Worm (Caenorhabditis elegans) whole organism, young adult: ENCODE data around the gene F14F7.4.

Source experiments
- B0336.3 ChIP-seq: fragments of 200-800 bp; sonication (Bioruptor generic); IDR thresholded peaks from 2 replicates; pipeline ENCODE4 v1.3.6; 2022; ENCODE audit warnings: missing genetic modification characterization, missing compliant biosample characterization
- ccch-3 ChIP-seq: fragments of 200-800 bp; sonication (Bioruptor generic); optimal IDR thresholded peaks from 2 replicates; lab custom pipeline; 2018; ENCODE audit warnings: mild to moderate bottlenecking, missing genetic modification characterization, missing compliant biosample characterization
- hrde-1 ChIP-seq: sonication (generic microtip); optimal IDR thresholded peaks from 2 replicates; lab custom pipeline; 2016; ENCODE audit warnings: missing genetic modification characterization, mild to moderate bottlenecking, missing compliant biosample characterization, moderate library complexity, missing genotype, missing genetic modification reagents, borderline replicate concordance
- madf-10 ChIP-seq: sonication (generic microtip); optimal IDR thresholded peaks from 2 replicates; lab custom pipeline; 2016; ENCODE audit warnings: mild to moderate bottlenecking, missing genetic modification characterization, missing compliant biosample characterization
- mxl-1 ChIP-seq: sonication (generic microtip); optimal IDR thresholded peaks from 2 replicates; lab custom pipeline; 2016; ENCODE audit warnings: missing genetic modification characterization, missing compliant biosample characterization
- nhr-90 ChIP-seq: sonication (generic microtip); optimal IDR thresholded peaks from 2 replicates; lab custom pipeline; 2016; ENCODE audit warnings: missing genotype, mild to moderate bottlenecking, missing genetic modification characterization, missing compliant biosample characterization
- pbrm-1 ChIP-seq: fragments of 200-800 bp; sonication (Bioruptor generic); IDR thresholded peaks from 2 replicates; pipeline ENCODE4 v1.3.6; 2022; ENCODE audit warnings: missing genetic modification reagents, missing genetic modification characterization, missing compliant biosample characterization
- pha-4 ChIP-seq: fragments of 150-350 bp; sonication (generic microtip); optimal IDR thresholded peaks from 2 replicates; lab custom pipeline; 2014; ENCODE audit warnings: missing biosample characterization, missing genetic modification reagents, missing genetic modification characterization
- sea-2 ChIP-seq: fragments of 200-800 bp; sonication (Bioruptor generic); IDR thresholded peaks from 2 replicates; pipeline ENCODE4 v1.3.6; 2022; ENCODE audit warnings: missing genetic modification characterization, missing compliant biosample characterization
- snpc-3.4 ChIP-seq: sonication (generic microtip); optimal IDR thresholded peaks from 2 replicates; lab custom pipeline; 2017; ENCODE audit warnings: missing genetic modification characterization, mild to moderate bottlenecking, missing compliant biosample characterization, antibody characterized with exemption, moderate library complexity, missing genotype, missing genetic modification reagents
- ztf-18 ChIP-seq: sonication (generic microtip); optimal IDR thresholded peaks from 2 replicates; lab custom pipeline; 2016; ENCODE audit warnings: missing genotype, mild to moderate bottlenecking, missing genetic modification characterization, missing compliant biosample characterization
- ztf-3 ChIP-seq: fragments of 200-800 bp; sonication (Bioruptor generic); optimal IDR thresholded peaks from 2 replicates; lab custom pipeline; 2018; ENCODE audit warnings: mild to moderate bottlenecking, missing genetic modification characterization, missing compliant biosample characterization

ce11 chrIII:13039739-13040138, 10.2 kb upstream of the F14F7.4 start, which contains the start of gene F54F12.2:
- TF ChIP-seq nhr-90: no peak
- TF ChIP-seq ztf-18: no peak
- no peak for TF ChIP-seq B0336.3
- TF ChIP-seq snpc-3.4 (tag; lab: Kevin White, UChicago): no peak
- no peak for TF ChIP-seq madf-10 (tag; lab: Kevin White, UChicago)
- TF ChIP-seq pha-4 (tag; lab: Kevin White, UChicago): no peak
- TF ChIP-seq pbrm-1: no peak
- no peak for TF ChIP-seq hrde-1 (tag; lab: Kevin White, UChicago)
- TF ChIP-seq ccch-3: no peak
- TF ChIP-seq mxl-1: no peak
- TF ChIP-seq sea-2: no peak
- no peak for TF ChIP-seq ztf-3 (GFP tag; lab: Kevin White, UChicago)
